Fruit fly (Drosophila melanogaster) whole organism, embryonic: Measurements from ENCODE around the gene Alg12.

ENCODE experiments used
- CG1647 ChIP-seq: fragments of 200-800 bp; sonication (Bioruptor generic); optimal IDR thresholded peaks from 3 replicates; lab custom pipeline; 2016; ENCODE audit warnings: missing biosample characterization, missing genetic modification characterization
- CG18764 ChIP-seq: fragments of 200-800 bp; sonication (Bioruptor generic); optimal IDR thresholded peaks from 3 replicates; lab custom pipeline; 2016; ENCODE audit warnings: missing biosample characterization, missing genetic modification characterization
- CG9727 ChIP-seq: fragments of 200-800 bp; sonication (Bioruptor generic); optimal IDR thresholded peaks from 3 replicates; lab custom pipeline; 2017; ENCODE audit warnings: missing biosample characterization, mild to moderate bottlenecking, missing genetic modification characterization
- CHES-1-like ChIP-seq: fragments of 200-800 bp; sonication (Bioruptor generic); optimal IDR thresholded peaks from 2 replicates; lab custom pipeline; 2016; ENCODE audit warnings: missing biosample characterization, missing genetic modification characterization
- D19A ChIP-seq: fragments of 200-800 bp; optimal IDR thresholded peaks from 3 replicates; lab custom pipeline; 2019; ENCODE audit warnings: missing biosample characterization, mild to moderate bottlenecking, missing genetic modification characterization, moderate library complexity
- HHEX ChIP-seq: fragments of 200-800 bp; sonication (Bioruptor generic); optimal IDR thresholded peaks from 3 replicates; lab custom pipeline; 2017; ENCODE audit warnings: missing biosample characterization, mild to moderate bottlenecking, missing genetic modification characterization, missing genetic modification reagents
- Hsf ChIP-seq: fragments of 200-800 bp; sonication (Bioruptor generic); optimal IDR thresholded peaks from 3 replicates; lab custom pipeline; 2016; ENCODE audit warnings: missing biosample characterization, missing genetic modification characterization
- grau ChIP-seq: fragments of 200-800 bp; optimal IDR thresholded peaks from 3 replicates; lab custom pipeline; 2019; ENCODE audit warnings: missing biosample characterization, mild to moderate bottlenecking, missing genetic modification characterization, moderate library complexity
- gsb ChIP-seq: fragments of 200-800 bp; sonication (Bioruptor generic); IDR thresholded peaks from 2 replicates; pipeline ENCODE4 v1.3.6; 2022; ENCODE audit warnings: missing biosample characterization, missing genetic modification characterization
- pan ChIP-seq, 4 experiments: fragments of >200 bp in 3 of 4; fragments of 200-800 bp in 1 of 4; sonication (Bioruptor generic) in 1 of 4; optimal IDR thresholded peaks in 3 of 4; IDR thresholded peaks in 1 of 4; 2 replicates each; pipeline versions ENCODE4 v1.3.6 to Lab custom; 2017 to 2022; ENCODE audit warnings: missing biosample characterization in 2 of 4, missing genetic modification characterization in 2 of 4, mixed read lengths in 1 of 4

DNA sequence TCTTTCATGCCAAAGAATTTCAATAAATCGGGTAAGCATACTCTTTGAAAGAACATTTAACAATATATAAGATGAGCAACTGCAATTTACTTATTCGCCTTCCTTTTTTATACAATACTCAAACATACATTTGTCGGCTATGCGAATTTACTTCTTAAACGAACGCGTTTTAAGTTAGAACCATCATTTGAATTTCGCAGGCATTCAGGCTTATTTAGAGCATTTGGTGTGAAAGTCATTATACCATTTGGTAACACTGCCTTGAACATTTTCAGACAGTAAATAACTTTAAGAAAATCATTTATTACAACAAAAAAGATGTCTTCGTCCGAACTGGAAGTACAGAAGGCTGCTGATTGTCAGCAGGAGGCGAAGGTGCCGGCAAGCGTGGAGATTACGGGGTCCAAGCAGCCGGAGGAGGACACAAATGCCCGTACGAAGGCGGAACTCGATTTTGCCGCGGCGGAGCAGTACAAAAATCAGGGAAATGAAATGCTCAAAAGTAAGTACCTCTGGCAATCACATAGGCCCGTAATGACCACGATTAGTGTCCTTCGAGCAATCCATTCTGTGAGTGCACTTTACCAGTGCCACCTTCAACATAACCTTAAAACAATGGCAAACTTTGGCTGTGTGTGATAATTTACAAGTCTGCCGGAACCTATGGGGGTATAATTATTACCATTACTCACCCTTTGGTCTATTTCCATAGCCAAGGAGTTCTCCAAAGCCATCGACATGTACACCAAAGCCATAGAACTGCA is 8.2 kb upstream of the Alg12 start:
- TF ChIP-seq HHEX = no peak
- no peak for TF ChIP-seq pan (optimal IDR thresholded peaks at IDR 0.05; lab: Kevin White, UChicago)
- TF ChIP-seq pan (GFP tag; optimal IDR thresholded peaks at IDR 0.05 in 1 of 2, IDR thresholded peaks at IDR 0.05 in 1 of 2) = no peak
- TF ChIP-seq CG9727 (GFP tag; lab: Kevin White, UChicago) = no peak
- TF ChIP-seq CHES-1-like (GFP tag; lab: Kevin White, UChicago) = no peak
- no peak for TF ChIP-seq CG1647
- TF ChIP-seq CG18764 (GFP tag; lab: Kevin White, UChicago) = no peak
- no peak for TF ChIP-seq gsb (GFP tag; lab: Robert Waterston, UW)
- no peak for TF ChIP-seq D19A (tag; lab: Kevin White, UChicago)
- TF ChIP-seq Hsf (GFP tag; lab: Kevin White, UChicago) = no peak
- TF ChIP-seq grau (tag; lab: Kevin White, UChicago) = no peak
